Worm (Caenorhabditis elegans): ENCODE data around the gene B0034.7.

- no peak for TF ChIP-seq sptf-1 (tag; optimal IDR thresholded peaks at IDR 0.05)
- no peak for TF ChIP-seq unc-62 (GFP tag; optimal IDR thresholded peaks at IDR 0.05)
- TF ChIP-seq lir-3 (tag; optimal IDR thresholded peaks at IDR 0.05; ENCODE audit: poor library complexity) = no peak
- no peak for TF ChIP-seq nhr-237 (tag; optimal IDR thresholded peaks at IDR 0.05)
- no peak for TF ChIP-seq dpl-1 (GFP tag; optimal IDR thresholded peaks at IDR 0.05)
- no peak for TF ChIP-seq ceh-88 (GFP tag; IDR thresholded peaks at IDR 0.05)
- no peak for TF ChIP-seq lin-13 (GFP tag; optimal IDR thresholded peaks at IDR 0.05)
- no peak for TF ChIP-seq ztf-11 (tag; optimal IDR thresholded peaks at IDR 0.05)
- TF ChIP-seq skn-1 (tag; optimal IDR thresholded peaks at IDR 0.05) = no peak
- TF ChIP-seq pqm-1 (tag; optimal IDR thresholded peaks at IDR 0.05) = no peak
- TF ChIP-seq ama-1 (optimal IDR thresholded peaks at IDR 0.05) = no peak
- no peak for TF ChIP-seq jun-1 (tag; optimal IDR thresholded peaks at IDR 0.05)
Measured at ce11 chrII:5917010-5917472, 44.4 kb upstream of the B0034.7 start, which contains the start of gene frh-1.
